Worm (Caenorhabditis elegans) whole organism, early embryonic: ENCODE measurements around the gene T25B2.4.

ENCODE experiments used
- B0310.2 ChIP-seq: sonication (generic microtip); optimal IDR thresholded peaks from 2 replicates; lab custom pipeline; 2016; ENCODE audit warnings: mild to moderate bottlenecking, missing genetic modification characterization, missing compliant biosample characterization
- F13C5.2 ChIP-seq: sonication (generic microtip); optimal IDR thresholded peaks from 2 replicates; lab custom pipeline; 2017; ENCODE audit warnings: mild to moderate bottlenecking, missing genetic modification characterization, inconsistent platforms, missing compliant biosample characterization
- aly-1 ChIP-seq: sonication (generic microtip); optimal IDR thresholded peaks from 2 replicates; lab custom pipeline; 2016; ENCODE audit warnings: missing genetic modification characterization, missing compliant biosample characterization
- ama-1 ChIP-seq: fragments of 150-350 bp; optimal IDR thresholded peaks from 2 replicates; lab custom pipeline; 2014
- ceh-13 ChIP-seq: fragments of 200-800 bp; sonication (Bioruptor generic); optimal IDR thresholded peaks from 2 replicates; lab custom pipeline; 2018; ENCODE audit warnings: mild to moderate bottlenecking, missing genetic modification characterization, missing compliant biosample characterization
- ceh-36 ChIP-seq: sonication (generic microtip); optimal IDR thresholded peaks from 2 replicates; lab custom pipeline; 2016; ENCODE audit warnings: missing genetic modification characterization, inconsistent platforms, missing compliant biosample characterization
- ets-7 ChIP-seq: sonication (generic microtip); optimal IDR thresholded peaks from 2 replicates; lab custom pipeline; 2016; ENCODE audit warnings: missing genotype, missing genetic modification characterization, missing compliant biosample characterization
- flt-1 ChIP-seq: fragments of 200-800 bp; sonication (Bioruptor generic); IDR thresholded peaks from 2 replicates; pipeline ENCODE4 v1.3.6; 2022; ENCODE audit warnings: missing genetic modification characterization, missing compliant biosample characterization
- hmbx-1 ChIP-seq: sonication (generic microtip); optimal IDR thresholded peaks from 2 replicates; lab custom pipeline; 2016; ENCODE audit warnings: mild to moderate bottlenecking, missing genetic modification characterization, missing compliant biosample characterization
- hmg-4 ChIP-seq: fragments of 200-800 bp; sonication (Bioruptor generic); optimal IDR thresholded peaks from 2 replicates; lab custom pipeline; 2018; ENCODE audit warnings: mild to moderate bottlenecking, missing genetic modification characterization, missing compliant biosample characterization
- hnd-1 ChIP-seq: sonication (generic microtip); optimal IDR thresholded peaks from 2 replicates; lab custom pipeline; 2016; ENCODE audit warnings: missing genetic modification characterization, missing compliant biosample characterization
- pes-1 ChIP-seq: fragments of 200-800 bp; sonication (Bioruptor generic); IDR thresholded peaks from 2 replicates; pipeline ENCODE4 v1.3.6; 2022; ENCODE audit warnings: missing genetic modification reagents, missing genetic modification characterization, missing compliant biosample characterization
- scrt-1 ChIP-seq: fragments of 200-800 bp; sonication (Bioruptor generic); IDR thresholded peaks from 2 replicates; pipeline ENCODE4 v1.3.6; 2022; ENCODE audit warnings: missing genetic modification characterization, missing compliant biosample characterization
- sea-1 ChIP-seq: fragments of 200-800 bp; sonication (Bioruptor generic); conservative IDR thresholded peaks from 2 replicates; pipeline ENCODE4 v1.3.6; 2022; ENCODE audit warnings: missing genetic modification characterization, missing compliant biosample characterization
- tbx-11 ChIP-seq: fragments of 200-800 bp; sonication (Bioruptor generic); IDR thresholded peaks from 2 replicates; pipeline ENCODE4 v1.3.6; 2022; ENCODE audit warnings: missing genetic modification characterization, missing compliant biosample characterization
- tbx-37 ChIP-seq: fragments of 200-800 bp; sonication (Bioruptor generic); conservative IDR thresholded peaks from 2 replicates; pipeline ENCODE4 v1.3.6; 2022; ENCODE audit warnings: missing genetic modification reagents, missing genetic modification characterization, missing compliant biosample characterization
- tra-4 ChIP-seq: sonication (generic microtip); optimal IDR thresholded peaks from 2 replicates; lab custom pipeline; 2017; ENCODE audit warnings: missing genetic modification characterization, missing compliant biosample characterization

Gene T25B2.4

DNA sequence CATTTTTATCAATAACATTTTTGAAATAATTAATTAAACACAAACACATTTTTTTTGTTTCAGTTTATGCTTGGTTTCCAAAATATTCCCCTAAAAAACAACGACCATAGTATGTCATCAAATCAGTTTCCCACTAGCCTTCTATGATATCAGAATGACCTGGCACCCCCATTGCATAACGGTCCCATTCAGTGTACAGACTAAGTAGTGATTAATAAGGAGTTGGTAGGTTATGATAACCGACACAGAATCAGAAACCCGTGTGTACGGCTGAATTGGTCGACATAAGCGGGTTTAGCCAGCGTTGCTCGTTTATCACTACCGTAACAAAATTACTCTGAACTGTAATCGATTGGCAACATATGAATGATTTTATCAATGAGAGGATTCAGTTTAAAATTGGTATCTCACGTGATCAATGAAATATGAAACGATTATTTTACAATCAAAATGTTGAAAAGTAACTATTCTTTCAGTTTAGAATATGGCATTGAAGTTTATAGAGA is 20.6 kb upstream of the T25B2.4 start:
- TF ChIP-seq sea-1 (GFP tag; lab: Robert Waterston, UW): no peak
- TF ChIP-seq aly-1 (tag; lab: Kevin White, UChicago): no peak
- no peak for TF ChIP-seq tra-4 (tag; lab: Kevin White, UChicago)
- TF ChIP-seq tbx-37: no peak
- no peak for TF ChIP-seq scrt-1
- TF ChIP-seq tbx-11: no peak
- no peak for TF ChIP-seq ceh-36 (tag; lab: Kevin White, UChicago)
- TF ChIP-seq pes-1 (GFP tag; lab: Robert Waterston, UW): no peak
- no peak for TF ChIP-seq F13C5.2 (tag; lab: Kevin White, UChicago)
- TF ChIP-seq hmbx-1 (tag; lab: Kevin White, UChicago): no peak
- TF ChIP-seq B0310.2 (tag; lab: Kevin White, UChicago): no peak
- no peak for TF ChIP-seq ceh-13 (GFP tag; lab: Kevin White, UChicago)
- no peak for TF ChIP-seq ets-7 (tag; lab: Kevin White, UChicago)
- no peak for TF ChIP-seq ama-1 (lab: Kevin White, UChicago)

- TF ChIP-seq ceh-36 (tag; lab: Kevin White, UChicago): no peak
- TF ChIP-seq hnd-1 (tag; lab: Kevin White, UChicago): no peak
- no peak for TF ChIP-seq B0310.2 (tag; lab: Kevin White, UChicago)
- TF ChIP-seq flt-1 (GFP tag; lab: Robert Waterston, UW): no peak
- no peak for TF ChIP-seq hmbx-1 (tag; lab: Kevin White, UChicago)
These were observed 18.5 kb upstream of the T25B2.4 start for ce11 chrX:6159562-6159961.

DNA sequence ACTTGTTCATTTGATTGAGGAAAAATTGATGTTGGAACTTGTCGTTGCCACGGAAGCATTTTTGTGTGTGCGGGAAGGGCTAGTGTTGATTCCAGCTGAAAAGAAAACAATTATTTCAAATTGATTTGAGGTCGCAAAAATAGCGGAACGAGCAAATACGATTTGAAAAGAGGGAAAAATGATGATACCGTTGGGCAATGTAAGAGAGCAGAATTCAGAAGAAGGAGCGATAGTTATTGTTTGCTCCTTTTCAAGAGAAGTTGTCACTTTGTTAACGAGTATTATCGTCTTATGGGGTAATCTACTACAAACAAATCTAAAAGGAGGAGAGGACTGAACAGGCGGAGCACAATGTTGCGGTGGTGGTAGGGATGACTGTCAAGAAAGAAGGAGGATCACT is 17.6 kb upstream of the T25B2.4 start, which contains the start of gene odd-2:
Gene odd-2, minus strand, starts transcription at position 101 of the 400 bp plus-strand sequence.
- no peak for TF ChIP-seq ceh-13 (GFP tag; lab: Kevin White, UChicago)
- no peak for TF ChIP-seq aly-1 (tag; lab: Kevin White, UChicago)
- no peak for TF ChIP-seq tbx-37
- no peak for TF ChIP-seq ama-1 (lab: Kevin White, UChicago)
- TF ChIP-seq ceh-36 (tag; lab: Kevin White, UChicago): no peak
- TF ChIP-seq tra-4 (tag; lab: Kevin White, UChicago): no peak
- no peak for TF ChIP-seq tbx-11
- TF ChIP-seq ets-7 (tag; lab: Kevin White, UChicago): no peak
- TF ChIP-seq hmbx-1 (tag; lab: Kevin White, UChicago): no peak
- TF ChIP-seq flt-1 (GFP tag; lab: Robert Waterston, UW): no peak
- no peak for TF ChIP-seq scrt-1
- TF ChIP-seq hnd-1 (tag; lab: Kevin White, UChicago): no peak
- TF ChIP-seq B0310.2 (tag; lab: Kevin White, UChicago): no peak
- no peak for TF ChIP-seq pes-1 (GFP tag; lab: Robert Waterston, UW)

- TF ChIP-seq ama-1 (lab: Kevin White, UChicago) (no peak), sea-1 (GFP tag; lab: Robert Waterston, UW) (no peak), pes-1 (GFP tag; lab: Robert Waterston, UW) (no peak), hnd-1 (tag; lab: Kevin White, UChicago) (no peak), tbx-37 (no peak), tbx-11 (no peak), aly-1 (tag; lab: Kevin White, UChicago) (no peak), tra-4 (tag; lab: Kevin White, UChicago) (no peak), ceh-36 (tag; lab: Kevin White, UChicago) (no peak)
These were observed 16.0 kb upstream of the T25B2.4 start for ce11 chrX:6162037-6162436.

DNA sequence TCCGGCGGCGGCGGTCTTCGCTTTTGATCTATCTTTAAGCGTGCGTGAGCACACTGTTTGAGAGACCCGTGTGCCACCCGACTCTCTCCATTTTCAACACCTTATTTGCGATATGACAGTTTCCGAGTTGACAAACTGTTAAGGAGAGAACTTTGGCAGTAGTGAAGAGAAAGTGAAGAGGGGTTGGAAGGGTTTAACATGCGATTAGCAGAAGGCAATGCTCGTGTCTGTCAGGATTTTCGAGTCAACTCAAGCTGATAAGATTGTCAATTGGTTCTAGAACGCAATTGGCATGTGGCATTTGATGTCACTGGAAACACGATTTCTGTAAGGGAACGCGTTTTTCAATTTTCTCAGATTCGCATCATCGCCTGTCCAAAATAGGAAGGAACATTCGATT is 10.7 kb upstream of the T25B2.4 start:
- TF ChIP-seq flt-1 (GFP tag; lab: Robert Waterston, UW) (no peak), pes-1 (GFP tag; lab: Robert Waterston, UW) (no peak), tra-4 (tag; lab: Kevin White, UChicago) (no peak), scrt-1 (no peak), ceh-36 (tag; lab: Kevin White, UChicago) (no peak), B0310.2 (tag; lab: Kevin White, UChicago) (no peak), hmg-4 (GFP tag; lab: Kevin White, UChicago) (no peak), tbx-37 (no peak), F13C5.2 (tag; lab: Kevin White, UChicago) (no peak), ceh-13 (GFP tag; lab: Kevin White, UChicago) (no peak), aly-1 (tag; lab: Kevin White, UChicago) (no peak), ets-7 (tag; lab: Kevin White, UChicago) (no peak)

ce11 chrX:6169252-6169651 is 8.8 kb upstream of the T25B2.4 start, which contains the start of gene T25B2.2:
Gene T25B2.2, plus strand, starts transcription at chrX:6169643.
- TF ChIP-seq tra-4 (tag; lab: Kevin White, UChicago) (no peak), tbx-11 (no peak), F13C5.2 (tag; lab: Kevin White, UChicago) (no peak), tbx-37 (no peak), scrt-1 (no peak), pes-1 (GFP tag; lab: Robert Waterston, UW) (no peak), sea-1 (GFP tag; lab: Robert Waterston, UW) (no peak), hnd-1 (tag; lab: Kevin White, UChicago) (no peak), ama-1 (lab: Kevin White, UChicago) (no peak)

ce11 chrX:6173656-6174055 is 4.4 kb upstream of the T25B2.4 start, which contains the start of gene T25B2.1:
Gene T25B2.1, plus strand, starts transcription at chrX:6173956.
- TF ChIP-seq tbx-11 (no peak), hnd-1 (tag; lab: Kevin White, UChicago) (no peak), flt-1 (GFP tag; lab: Robert Waterston, UW) (no peak), tbx-37 (no peak), hmg-4 (GFP tag; lab: Kevin White, UChicago) (no peak), ceh-36 (tag; lab: Kevin White, UChicago) (no peak), B0310.2 (tag; lab: Kevin White, UChicago) (no peak), tra-4 (tag; lab: Kevin White, UChicago) (no peak)
